Fruit fly (Drosophila melanogaster) whole organism, embryonic: ENCODE data around the gene CG5157.

Source experiments
- Abd-B ChIP-seq: fragments of 200-800 bp; sonication (Bioruptor generic); optimal IDR thresholded peaks from 2 replicates; lab custom pipeline; 2018; ENCODE audit warnings: missing biosample characterization, mild to moderate bottlenecking, missing genetic modification characterization, moderate library complexity
- Atf-2 ChIP-seq: fragments of 200-800 bp; sonication (Bioruptor generic); optimal IDR thresholded peaks from 2 replicates; lab custom pipeline; 2016; ENCODE audit warnings: missing biosample characterization, missing genetic modification characterization
- CG10267 ChIP-seq: fragments of 200-800 bp; sonication (Bioruptor generic); optimal IDR thresholded peaks from 2 replicates; lab custom pipeline; 2018; ENCODE audit warnings: missing biosample characterization, mild to moderate bottlenecking, missing genetic modification characterization, moderate library complexity
- CG11085 ChIP-seq: fragments of 200-800 bp; sonication (Bioruptor generic); IDR thresholded peaks from 2 replicates; pipeline ENCODE4 v1.3.6; 2022; ENCODE audit warnings: missing biosample characterization, missing genetic modification characterization
- CG11247 ChIP-seq: fragments of 200-800 bp; sonication (Bioruptor generic); IDR thresholded peaks from 2 replicates; pipeline ENCODE4 v1.3.6; 2022; ENCODE audit warnings: missing biosample characterization, missing genetic modification characterization
- CG12659 ChIP-seq: fragments of 200-800 bp; sonication (Bioruptor generic); optimal IDR thresholded peaks from 3 replicates; lab custom pipeline; 2017; ENCODE audit warnings: mild to moderate bottlenecking, missing biosample characterization, missing genetic modification reagents, missing genetic modification characterization
- CG13424 ChIP-seq: fragments of 200-800 bp; sonication (Bioruptor generic); optimal IDR thresholded peaks from 2 replicates; lab custom pipeline; 2019; ENCODE audit warnings: missing biosample characterization, mild to moderate bottlenecking, missing genetic modification characterization, moderate library complexity
- CG14710 ChIP-seq: fragments of 200-800 bp; sonication (Bioruptor generic); optimal IDR thresholded peaks from 3 replicates; lab custom pipeline; 2019; ENCODE audit warnings: missing biosample characterization, mild to moderate bottlenecking, missing genetic modification characterization, moderate library complexity
- CG15073 ChIP-seq: fragments of 200-800 bp; sonication (Bioruptor generic); optimal IDR thresholded peaks from 2 replicates; lab custom pipeline; 2016; ENCODE audit warnings: missing biosample characterization, missing genetic modification characterization
- CG1602 ChIP-seq: fragments of 200-800 bp; sonication (Bioruptor generic); optimal IDR thresholded peaks from 3 replicates; lab custom pipeline; 2016; ENCODE audit warnings: missing biosample characterization, missing genetic modification characterization
- CG2129 ChIP-seq: fragments of 200-800 bp; sonication (Bioruptor generic); IDR thresholded peaks from 2 replicates; pipeline ENCODE4 v1.3.6; 2022; ENCODE audit warnings: missing biosample characterization, missing genetic modification characterization; ENCODE audit not compliant: partially characterized antibody
- CG30431 ChIP-seq: fragments of 200-800 bp; sonication (Bioruptor generic); optimal IDR thresholded peaks from 2 replicates; lab custom pipeline; 2017; ENCODE audit warnings: missing biosample characterization, missing genetic modification characterization
- CG3847 ChIP-seq: fragments of 200-800 bp; sonication (Bioruptor generic); IDR thresholded peaks from 2 replicates; pipeline ENCODE4 v1.3.6; 2022; ENCODE audit warnings: missing biosample characterization, missing genetic modification characterization
- CG6654 ChIP-seq: fragments of 200-800 bp; sonication (Bioruptor generic); optimal IDR thresholded peaks from 2 replicates; lab custom pipeline; 2017; ENCODE audit warnings: missing biosample characterization, mild to moderate bottlenecking, missing genetic modification characterization
- CG7372 ChIP-seq: fragments of 200-800 bp; sonication (Bioruptor generic); IDR thresholded peaks from 2 replicates; pipeline ENCODE4 v1.3.6; 2022; ENCODE audit warnings: missing biosample characterization, missing genetic modification characterization
- CG8281 ChIP-seq: fragments of 200-800 bp; sonication (Bioruptor generic); optimal IDR thresholded peaks from 2 replicates; lab custom pipeline; 2018; ENCODE audit warnings: missing biosample characterization, mild to moderate bottlenecking, missing genetic modification characterization, moderate library complexity
- Dp ChIP-seq: fragments of 200-800 bp; sonication (Bioruptor generic); optimal IDR thresholded peaks from 2 replicates; lab custom pipeline; 2018; ENCODE audit warnings: missing biosample characterization, mild to moderate bottlenecking, missing genetic modification characterization, moderate library complexity
- E2f2 ChIP-seq: fragments of 200-800 bp; sonication (Bioruptor generic); IDR thresholded peaks from 2 replicates; pipeline ENCODE4 v1.3.6; 2022; ENCODE audit warnings: missing biosample characterization, missing genetic modification characterization
- H15 ChIP-seq: fragments of 200-800 bp; sonication (Bioruptor generic); IDR thresholded peaks from 3 replicates; pipeline ENCODE4 v1.3.6; 2022; ENCODE audit warnings: missing biosample characterization, missing genetic modification characterization
- MESR4 ChIP-seq: fragments of 200-800 bp; sonication (Bioruptor generic); optimal IDR thresholded peaks from 2 replicates; lab custom pipeline; 2018; ENCODE audit warnings: missing biosample characterization, mild to moderate bottlenecking, missing genetic modification characterization, moderate library complexity
- YL-1 ChIP-seq: fragments of 200-800 bp; sonication (Bioruptor generic); optimal IDR thresholded peaks from 3 replicates; lab custom pipeline; 2017; ENCODE audit warnings: missing biosample characterization, mild to moderate bottlenecking, missing genetic modification characterization
- ara ChIP-seq: fragments of 200-800 bp; sonication (Bioruptor generic); IDR thresholded peaks from 2 replicates; pipeline ENCODE4 v1.3.6; 2022; ENCODE audit warnings: missing biosample characterization, missing genetic modification characterization
- bbx ChIP-seq: fragments of 200-800 bp; sonication (Bioruptor generic); IDR thresholded peaks from 2 replicates; pipeline ENCODE4 v1.3.6; 2022; ENCODE audit warnings: missing biosample characterization, missing genetic modification characterization; ENCODE audit not compliant: partially characterized antibody
- btn ChIP-seq: fragments of 200-800 bp; sonication (Bioruptor generic); optimal IDR thresholded peaks from 2 replicates; lab custom pipeline; 2016; ENCODE audit warnings: missing biosample characterization, missing genetic modification characterization
- caup ChIP-seq: fragments of 200-800 bp; sonication (Bioruptor generic); optimal IDR thresholded peaks from 3 replicates; lab custom pipeline; 2017; ENCODE audit warnings: missing biosample characterization, mild to moderate bottlenecking, missing genetic modification characterization, moderate library complexity; ENCODE audit not compliant: severe bottlenecking
- ci ChIP-seq: fragments of 200-800 bp; sonication (Bioruptor generic); IDR thresholded peaks from 3 replicates; pipeline ENCODE4 v1.3.6; 2022; ENCODE audit warnings: missing biosample characterization, missing genetic modification characterization
- crc ChIP-seq: fragments of 200-800 bp; sonication (Bioruptor generic); optimal IDR thresholded peaks from 2 replicates; lab custom pipeline; 2016; ENCODE audit warnings: missing biosample characterization, missing genetic modification characterization
- da ChIP-seq: fragments of 200-800 bp; sonication (Bioruptor generic); optimal IDR thresholded peaks from 2 replicates; lab custom pipeline; 2016; ENCODE audit warnings: missing biosample characterization, missing genetic modification characterization
- dpn ChIP-seq, 2 experiments: fragments of 200-800 bp; sonication (Bioruptor generic); optimal IDR thresholded peaks; 3 replicates each; lab custom pipeline; 2016; ENCODE audit warnings: missing biosample characterization in 2 of 2, missing genetic modification characterization in 2 of 2
- exex ChIP-seq: fragments of 200-800 bp; sonication (Bioruptor generic); optimal IDR thresholded peaks from 4 replicates; lab custom pipeline; 2018; ENCODE audit warnings: missing biosample characterization, mild to moderate bottlenecking, missing genetic modification characterization, moderate library complexity
- gcm2 ChIP-seq: fragments of 200-800 bp; sonication (Bioruptor generic); optimal IDR thresholded peaks from 2 replicates; lab custom pipeline; 2016; ENCODE audit warnings: missing biosample characterization, missing genetic modification characterization
- ham ChIP-seq: fragments of 200-800 bp; sonication (Bioruptor generic); IDR thresholded peaks from 2 replicates; pipeline ENCODE4 v1.3.6; 2022; ENCODE audit warnings: missing biosample characterization, missing genetic modification characterization
- jigr1 ChIP-seq: fragments of 200-800 bp; sonication (Bioruptor generic); IDR thresholded peaks from 3 replicates; pipeline ENCODE4 v1.3.6; 2022; ENCODE audit warnings: missing biosample characterization, missing genetic modification characterization
- klu ChIP-seq: fragments of 200-800 bp; sonication (Bioruptor generic); IDR thresholded peaks from 2 replicates; pipeline ENCODE4 v1.3.6; 2022; ENCODE audit warnings: missing biosample characterization, missing genetic modification characterization
- lbe ChIP-seq: fragments of 200-800 bp; sonication (Bioruptor generic); optimal IDR thresholded peaks from 2 replicates; lab custom pipeline; 2016; ENCODE audit warnings: missing biosample characterization, mild to moderate bottlenecking, missing genetic modification characterization
- lov ChIP-seq, 2 experiments: fragments of 200-800 bp in 1 of 2; fragments of >200 bp in 1 of 2; sonication (Bioruptor generic) in 1 of 2; IDR thresholded peaks in 1 of 2; optimal IDR thresholded peaks in 1 of 2; 2 replicates in 1 of 2; 3 replicates in 1 of 2; pipeline versions ENCODE4 v1.3.6 to Lab custom; 2017 to 2022; ENCODE audit warnings: missing biosample characterization in 1 of 2, missing genetic modification characterization in 1 of 2
- nerfin-2 ChIP-seq: fragments of 200-800 bp; sonication (Bioruptor generic); IDR thresholded peaks from 2 replicates; pipeline ENCODE4 v1.3.6; 2022; ENCODE audit warnings: missing biosample characterization, missing genetic modification characterization; ENCODE audit not compliant: partially characterized antibody
- pan ChIP-seq, 4 experiments: fragments of >200 bp in 3 of 4; fragments of 200-800 bp in 1 of 4; sonication (Bioruptor generic) in 1 of 4; optimal IDR thresholded peaks in 3 of 4; IDR thresholded peaks in 1 of 4; 2 replicates each; pipeline versions ENCODE4 v1.3.6 to Lab custom; 2017 to 2022; ENCODE audit warnings: missing biosample characterization in 2 of 4, missing genetic modification characterization in 2 of 4, mixed read lengths in 1 of 4
- pita ChIP-seq: fragments of 200-800 bp; sonication (Bioruptor generic); optimal IDR thresholded peaks from 2 replicates; lab custom pipeline; 2017; ENCODE audit warnings: missing biosample characterization, mild to moderate bottlenecking, missing genetic modification characterization
- slou ChIP-seq: fragments of 200-800 bp; sonication (Bioruptor generic); optimal IDR thresholded peaks from 3 replicates; lab custom pipeline; 2016; ENCODE audit warnings: missing biosample characterization, missing genetic modification characterization
- sr ChIP-seq: fragments of 200-800 bp; sonication (Bioruptor generic); IDR thresholded peaks from 3 replicates; pipeline ENCODE4 v1.3.6; 2022; ENCODE audit warnings: missing biosample characterization, missing genetic modification characterization
- stwl ChIP-seq: fragments of 200-800 bp; sonication (Bioruptor generic); optimal IDR thresholded peaks from 3 replicates; lab custom pipeline; 2018; ENCODE audit warnings: missing biosample characterization, mild to moderate bottlenecking, missing genetic modification characterization, moderate library complexity
- tio ChIP-seq: fragments of 200-800 bp; sonication (Bioruptor generic); optimal IDR thresholded peaks from 2 replicates; lab custom pipeline; 2017; ENCODE audit warnings: missing biosample characterization, missing genetic modification characterization, inconsistent platforms
- unc-4 ChIP-seq: fragments of 200-800 bp; sonication (Bioruptor generic); IDR thresholded peaks from 2 replicates; pipeline ENCODE4 v1.3.6; 2022; ENCODE audit warnings: missing biosample characterization, missing genetic modification characterization; ENCODE audit not compliant: partially characterized antibody
- unpg ChIP-seq: fragments of 200-800 bp; sonication (Bioruptor generic); optimal IDR thresholded peaks from 3 replicates; lab custom pipeline; 2018; ENCODE audit warnings: missing biosample characterization, mild to moderate bottlenecking, missing genetic modification characterization, moderate library complexity
- zf30C ChIP-seq: fragments of 200-800 bp; sonication (Bioruptor generic); optimal IDR thresholded peaks from 3 replicates; lab custom pipeline; 2018; ENCODE audit warnings: missing biosample characterization, mild to moderate bottlenecking, missing genetic modification characterization
- zfh1 ChIP-seq: fragments of 200-800 bp; sonication (Bioruptor generic); IDR thresholded peaks from 3 replicates; pipeline ENCODE4 v1.3.6; 2022; ENCODE audit warnings: missing biosample characterization, missing genetic modification characterization

CG5157 gene

dm6 chr3L:16121791-16122190 lies 15.9 kb downstream of the CG5157 start, which contains the start of gene Strump (continued):
- TF ChIP-seq nerfin-2 (GFP tag; lab: Robert Waterston, UW) = no peak
- no peak for TF ChIP-seq CG3847 (GFP tag; lab: Robert Waterston, UW)
- TF ChIP-seq lbe (GFP tag; lab: Kevin White, UChicago) = peak; percentile 42
- TF ChIP-seq zf30C (GFP tag; lab: Kevin White, UChicago) = no peak
- peak; percentile 16 for TF ChIP-seq CG12659 (GFP tag; lab: Kevin White, UChicago)
- TF ChIP-seq unpg (GFP tag; lab: Kevin White, UChicago) = no peak
- TF ChIP-seq bbx = peak; percentile 47
- TF ChIP-seq MESR4 (GFP tag; lab: Kevin White, UChicago) = peak; percentile 54
- TF ChIP-seq CG11247 = no peak
- peak; percentile 39 for TF ChIP-seq CG10267 (tag; lab: Kevin White, UChicago)
- TF ChIP-seq klu = no peak
- no peak for TF ChIP-seq H15 (GFP tag; lab: Robert Waterston, UW)
- no peak for TF ChIP-seq tio (GFP tag; lab: Kevin White, UChicago)
- no peak for TF ChIP-seq CG11085
- TF ChIP-seq stwl (tag; lab: Kevin White, UChicago) = peak; percentile 88
- no peak for TF ChIP-seq CG2129 (GFP tag; lab: Robert Waterston, UW)
- no peak for TF ChIP-seq jigr1 (GFP tag; lab: Robert Waterston, UW)
- peak; percentile 78 for TF ChIP-seq YL-1 (GFP tag; lab: Kevin White, UChicago)
- no peak for TF ChIP-seq gcm2
- TF ChIP-seq CG13424 (tag; lab: Kevin White, UChicago) = no peak
- TF ChIP-seq CG14710 = peak; percentile 41
- TF ChIP-seq CG6654 (GFP tag; lab: Kevin White, UChicago) = no peak
- TF ChIP-seq dpn (GFP tag; optimal IDR thresholded peaks at IDR 0.05; lab: Kevin White, UChicago) = no peak

dm6 chr3L:16113607-16114337 lies 23.9 kb downstream of the CG5157 start:
- TF ChIP-seq E2f2 (GFP tag; lab: Robert Waterston, UW) (peak; percentile 64), caup (GFP tag; lab: Kevin White, UChicago) (no peak), CG30431 (GFP tag; lab: Kevin White, UChicago) (peak; percentile 57), CG8281 (tag; lab: Kevin White, UChicago) (no peak), CG10267 (tag; lab: Kevin White, UChicago) (peak; percentile 82), ham (GFP tag; lab: Robert Waterston, UW) (no peak), Abd-B (GFP tag; lab: Kevin White, UChicago) (no peak), crc (peak; percentile 77), exex (peak; percentile 64), YL-1 (GFP tag; lab: Kevin White, UChicago) (peak; percentile 99), sr (GFP tag; lab: Robert Waterston, UW) (peak; percentile 26; the same call in 1 of the 3 replicates), ci (peak; percentile 87), btn (GFP tag; lab: Kevin White, UChicago) (no peak), slou (GFP tag; lab: Kevin White, UChicago) (peak; percentile 32), lov (optimal IDR thresholded peaks at IDR 0.05; lab: Kevin White, UChicago) (no peak), lov (GFP tag; IDR thresholded peaks at IDR 0.05; lab: Robert Waterston, UW) (0 out of 3 replicates have a peak, but pooled peaks have one; percentile 53), da (GFP tag; lab: Kevin White, UChicago) (no peak), ara (peak; percentile 41; the same call in 1 of the 2 replicates), pita (no peak), zfh1 (GFP tag; lab: Robert Waterston, UW) (peak; percentile 83), CG1602 (peak; percentile 74), pan (optimal IDR thresholded peaks at IDR 0.05; lab: Kevin White, UChicago) (no peak), pan (GFP tag; optimal IDR thresholded peaks at IDR 0.05 in 1 of 2, IDR thresholded peaks at IDR 0.05 in 1 of 2) (peak in 1 of 2 experiments; percentile 81), Dp (peak; percentile 51), Atf-2 (GFP tag; lab: Kevin White, UChicago) (peak; percentile 73), CG15073 (GFP tag; lab: Kevin White, UChicago) (peak; percentile 32), unc-4 (peak; percentile 68), jigr1 (GFP tag; lab: Robert Waterston, UW) (0 out of 3 replicates have a peak, but pooled peaks have one; percentile 36), CG7372 (GFP tag; lab: Robert Waterston, UW) (0 out of 2 replicates have a peak, but pooled peaks have one; percentile 52)
